Fruit fly (Drosophila melanogaster): ENCODE data around the gene CG31286.

Gene CG31286

dm6 chr3R:6691658-6692057 lies 50.6 kb downstream of the CG31286 start, which contains the start of gene Ccp84Ae:
TSS of gene Ccp84Ae (minus strand) at chr3R:6691758.
- TF ChIP-seq acj6 (GFP tag; optimal IDR thresholded peaks at IDR 0.05) (no peak), vri (GFP tag; optimal IDR thresholded peaks at IDR 0.05) (no peak), cyc (GFP tag; optimal IDR thresholded peaks at IDR 0.05) (no peak), achi (GFP tag; optimal IDR thresholded peaks at IDR 0.05) (no peak), CG4318 (GFP tag; optimal IDR thresholded peaks at IDR 0.05) (no peak), Sox15 (GFP tag; optimal IDR thresholded peaks at IDR 0.05) (no peak), Sox14 (GFP tag; optimal IDR thresholded peaks at IDR 0.05) (no peak), Ets96B (tag; optimal IDR thresholded peaks at IDR 0.05) (no peak), CG6808 (GFP tag; optimal IDR thresholded peaks at IDR 0.05) (no peak), salr (GFP tag; optimal IDR thresholded peaks at IDR 0.05) (no peak), CG6854 (GFP tag; optimal IDR thresholded peaks at IDR 0.05) (no peak), CG32006 (GFP tag; optimal IDR thresholded peaks at IDR 0.05) (no peak), spab (GFP tag; optimal IDR thresholded peaks at IDR 0.05) (no peak), net (GFP tag; optimal IDR thresholded peaks at IDR 0.05) (no peak), Gug (GFP tag; IDR thresholded peaks at IDR 0.05) (no peak)

- TF ChIP-seq topi (GFP tag; optimal IDR thresholded peaks at IDR 0.05) (no peak), CG11902 (GFP tag; optimal IDR thresholded peaks at IDR 0.05) (no peak), Eip93F (GFP tag; optimal IDR thresholded peaks at IDR 0.05) (no peak), Ets21C (GFP tag; optimal IDR thresholded peaks at IDR 0.05) (no peak)
Observed at dm6 chr3R:6692432-6692831, 51.4 kb downstream of the CG31286 start, which contains the start of gene Ccp84Ad. TSS of gene Ccp84Ad (plus strand) at chr3R:6692732.
